Fruit fly (Drosophila melanogaster) whole organism, embryonic: ENCODE data around the gene Ddc.

ENCODE experiments used
- Adf1 ChIP-seq: fragments of 200-800 bp; sonication (Bioruptor generic); IDR thresholded peaks from 2 replicates; pipeline ENCODE4 v1.3.6; 2022; ENCODE audit warnings: missing biosample characterization, missing genetic modification characterization
- Awh ChIP-seq: fragments of 200-800 bp; sonication (Bioruptor generic); IDR thresholded peaks from 2 replicates; pipeline ENCODE4, ENCODE4 v1.3.6; 2022; ENCODE audit warnings: missing biosample characterization, missing genetic modification characterization
- Bgb ChIP-seq: fragments of 200-800 bp; sonication (Bioruptor generic); IDR thresholded peaks from 2 replicates; pipeline ENCODE4 v1.3.6; 2022; ENCODE audit warnings: missing biosample characterization, missing genetic modification characterization; ENCODE audit not compliant: partially characterized antibody
- CG10462 ChIP-seq: fragments of 200-800 bp; sonication (Bioruptor generic); optimal IDR thresholded peaks from 2 replicates; lab custom pipeline; 2016; ENCODE audit warnings: missing biosample characterization, missing genetic modification characterization
- CG11085 ChIP-seq: fragments of 200-800 bp; sonication (Bioruptor generic); IDR thresholded peaks from 2 replicates; pipeline ENCODE4 v1.3.6; 2022; ENCODE audit warnings: missing biosample characterization, missing genetic modification characterization
- CG12219 ChIP-seq: fragments of 200-800 bp; sonication (Bioruptor generic); optimal IDR thresholded peaks from 3 replicates; lab custom pipeline; 2018; ENCODE audit warnings: missing biosample characterization, mild to moderate bottlenecking, missing genetic modification characterization
- CG13287 ChIP-seq: fragments of 200-800 bp; sonication (Bioruptor generic); IDR thresholded peaks from 2 replicates; pipeline ENCODE4 v1.3.6; 2022; ENCODE audit warnings: missing biosample characterization, missing genetic modification characterization; ENCODE audit not compliant: partially characterized antibody
- CG17612 ChIP-seq: fragments of 200-800 bp; sonication (Bioruptor generic); IDR thresholded peaks from 2 replicates; pipeline ENCODE4 v1.3.6; 2022; ENCODE audit warnings: missing biosample characterization, missing genetic modification characterization
- CG18262 ChIP-seq: fragments of 200-800 bp; optimal IDR thresholded peaks from 3 replicates; lab custom pipeline; 2019; ENCODE audit warnings: missing biosample characterization, mild to moderate bottlenecking, missing genetic modification characterization, moderate library complexity
- CG2875 ChIP-seq: fragments of 200-800 bp; sonication (Bioruptor generic); optimal IDR thresholded peaks from 2 replicates; lab custom pipeline; 2017; ENCODE audit warnings: missing biosample characterization, mild to moderate bottlenecking, missing genetic modification characterization, missing genetic modification reagents
- CG3163 ChIP-seq: fragments of 200-800 bp; sonication (Bioruptor generic); optimal IDR thresholded peaks from 3 replicates; lab custom pipeline; 2016; ENCODE audit warnings: missing biosample characterization, missing genetic modification characterization
- CG32532 ChIP-seq: fragments of 200-800 bp; sonication (Bioruptor generic); IDR thresholded peaks from 2 replicates; pipeline ENCODE4 v1.3.6; 2022; ENCODE audit warnings: missing biosample characterization, missing genetic modification characterization
- CG34376 ChIP-seq: fragments of 200-800 bp; sonication (Bioruptor generic); optimal IDR thresholded peaks from 2 replicates; lab custom pipeline; 2018; ENCODE audit warnings: missing biosample characterization, mild to moderate bottlenecking, missing genetic modification characterization
- CG4820 ChIP-seq: fragments of 200-800 bp; sonication (Bioruptor generic); optimal IDR thresholded peaks from 3 replicates; lab custom pipeline; 2016; ENCODE audit warnings: missing biosample characterization, missing genetic modification characterization
- CG7786 ChIP-seq: fragments of 200-800 bp; sonication (Bioruptor generic); optimal IDR thresholded peaks from 2 replicates; lab custom pipeline; 2016; ENCODE audit warnings: missing biosample characterization, missing genetic modification characterization
- CG8089 ChIP-seq: fragments of 200-800 bp; sonication (Bioruptor generic); optimal IDR thresholded peaks from 3 replicates; lab custom pipeline; 2016; ENCODE audit warnings: missing biosample characterization, missing genetic modification characterization
- CG8290 ChIP-seq, 3 experiments: fragments of 200-800 bp; sonication (Bioruptor generic); optimal IDR thresholded peaks; 2 replicates each; lab custom pipeline; 2016 to 2019; ENCODE audit warnings: missing biosample characterization in 3 of 3, missing genetic modification characterization in 3 of 3, mild to moderate bottlenecking in 2 of 3, moderate library complexity in 1 of 3
- CG8944 ChIP-seq: fragments of 200-800 bp; sonication (Bioruptor generic); optimal IDR thresholded peaks from 3 replicates; lab custom pipeline; 2016; ENCODE audit warnings: missing biosample characterization, missing genetic modification characterization
- CG9727 ChIP-seq: fragments of 200-800 bp; sonication (Bioruptor generic); optimal IDR thresholded peaks from 3 replicates; lab custom pipeline; 2017; ENCODE audit warnings: missing biosample characterization, mild to moderate bottlenecking, missing genetic modification characterization
- Dll ChIP-seq: fragments of 200-800 bp; sonication (Bioruptor generic); IDR thresholded peaks from 4 replicates; pipeline ENCODE4 v1.3.6; 2022; ENCODE audit warnings: missing biosample characterization, missing genetic modification characterization; ENCODE audit not compliant: partially characterized antibody
- MBD-R2 ChIP-seq: fragments of 200-800 bp; sonication (Bioruptor generic); IDR thresholded peaks from 2 replicates; pipeline ENCODE4 v1.3.6; 2022; ENCODE audit warnings: missing biosample characterization, missing genetic modification characterization
- Nf-YA ChIP-seq: fragments of 200-800 bp; sonication (Bioruptor generic); IDR thresholded peaks from 2 replicates; pipeline ENCODE4 v1.3.6; 2022; ENCODE audit warnings: missing biosample characterization, missing genetic modification characterization
- NfI ChIP-seq: fragments of 200-800 bp; sonication (Bioruptor generic); optimal IDR thresholded peaks from 3 replicates; lab custom pipeline; 2018; ENCODE audit warnings: missing biosample characterization, mild to moderate bottlenecking, missing genetic modification characterization, moderate library complexity
- Rfx ChIP-seq: fragments of 200-800 bp; sonication (Bioruptor generic); IDR thresholded peaks from 2 replicates; pipeline ENCODE4 v1.3.6; 2022; ENCODE audit warnings: missing biosample characterization, missing genetic modification characterization
- Scr ChIP-seq: fragments of 200-800 bp; sonication (Bioruptor generic); IDR thresholded peaks from 2 replicates; pipeline ENCODE4 v1.3.6; 2022; ENCODE audit warnings: missing biosample characterization, missing genetic modification characterization; ENCODE audit not compliant: partially characterized antibody
- Sin3A ChIP-seq: fragments of >200 bp; optimal IDR thresholded peaks from 2 replicates; lab custom pipeline; 2018
- Sry-δ ChIP-seq: fragments of 200-800 bp; sonication (Bioruptor generic); optimal IDR thresholded peaks from 2 replicates; lab custom pipeline; 2016; ENCODE audit warnings: missing biosample characterization, missing genetic modification characterization
- Tbp ChIP-seq: fragments of >200 bp; optimal IDR thresholded peaks from 2 replicates; lab custom pipeline; 2018; ENCODE audit warnings: missing biosample characterization, missing genetic modification characterization
- Trl ChIP-seq, 3 experiments: fragments of >200 bp in 2 of 3; fragments of 200-800 bp in 1 of 3; sonication (Bioruptor generic) in 1 of 3; optimal IDR thresholded peaks; 2 replicates in 1 of 3; 3 replicates in 2 of 3; lab custom pipeline; 2016 to 2017; ENCODE audit warnings: missing biosample characterization in 1 of 3, missing genetic modification characterization in 1 of 3
- abd-A ChIP-seq: fragments of 200-800 bp; sonication (Bioruptor generic); optimal IDR thresholded peaks from 3 replicates; lab custom pipeline; 2019; ENCODE audit warnings: missing biosample characterization, mild to moderate bottlenecking, missing genetic modification characterization, moderate library complexity
- aop ChIP-seq: fragments of 200-800 bp; sonication (Bioruptor generic); IDR thresholded peaks from 2 replicates; pipeline ENCODE4 v1.3.6; 2022; ENCODE audit warnings: missing biosample characterization, missing genetic modification characterization
- ara ChIP-seq: fragments of 200-800 bp; sonication (Bioruptor generic); IDR thresholded peaks from 2 replicates; pipeline ENCODE4 v1.3.6; 2022; ENCODE audit warnings: missing biosample characterization, missing genetic modification characterization
- bcd ChIP-seq: fragments of 200-800 bp; sonication (Bioruptor generic); optimal IDR thresholded peaks from 2 replicates; lab custom pipeline; 2017; ENCODE audit warnings: missing biosample characterization, mild to moderate bottlenecking, missing genetic modification characterization
- chinmo ChIP-seq: fragments of 200-800 bp; sonication (Bioruptor generic); IDR thresholded peaks from 4 replicates; pipeline ENCODE4 v1.3.6; 2022; ENCODE audit warnings: missing biosample characterization, missing genetic modification characterization; ENCODE audit not compliant: partially characterized antibody
- ci ChIP-seq: fragments of 200-800 bp; sonication (Bioruptor generic); IDR thresholded peaks from 3 replicates; pipeline ENCODE4 v1.3.6; 2022; ENCODE audit warnings: missing biosample characterization, missing genetic modification characterization
- danr ChIP-seq: fragments of 200-800 bp; sonication (Bioruptor generic); IDR thresholded peaks from 2 replicates; pipeline ENCODE4 v1.3.6; 2022; ENCODE audit warnings: missing biosample characterization, missing genetic modification characterization
- dysf ChIP-seq: fragments of 200-800 bp; sonication (Bioruptor generic); IDR thresholded peaks from 3 replicates; pipeline ENCODE4 v1.3.6; 2022; ENCODE audit warnings: missing biosample characterization, missing genetic modification characterization
- fru ChIP-seq: fragments of >200 bp; optimal IDR thresholded peaks from 2 replicates; lab custom pipeline; 2017
- gt ChIP-seq: fragments of 200-800 bp; sonication (Bioruptor generic); IDR thresholded peaks from 2 replicates; pipeline ENCODE4 v1.3.6; 2022; ENCODE audit warnings: missing biosample characterization, missing genetic modification characterization
- jigr1 ChIP-seq: fragments of 200-800 bp; sonication (Bioruptor generic); IDR thresholded peaks from 3 replicates; pipeline ENCODE4 v1.3.6; 2022; ENCODE audit warnings: missing biosample characterization, missing genetic modification characterization
- lbe ChIP-seq: fragments of 200-800 bp; sonication (Bioruptor generic); optimal IDR thresholded peaks from 2 replicates; lab custom pipeline; 2016; ENCODE audit warnings: missing biosample characterization, mild to moderate bottlenecking, missing genetic modification characterization
- luna ChIP-seq: fragments of 200-800 bp; sonication (Bioruptor generic); optimal IDR thresholded peaks from 2 replicates; lab custom pipeline; 2016; ENCODE audit warnings: missing biosample characterization, missing genetic modification characterization
- nmo ChIP-seq: fragments of 200-800 bp; sonication (Bioruptor generic); optimal IDR thresholded peaks from 2 replicates; lab custom pipeline; 2018; ENCODE audit warnings: missing biosample characterization, mild to moderate bottlenecking, missing genetic modification characterization, moderate library complexity
- org-1 ChIP-seq: fragments of 200-800 bp; sonication (Bioruptor generic); optimal IDR thresholded peaks from 2 replicates; lab custom pipeline; 2017; ENCODE audit warnings: missing biosample characterization, missing genetic modification characterization
- pb ChIP-seq: fragments of 200-800 bp; sonication (Bioruptor generic); optimal IDR thresholded peaks from 3 replicates; lab custom pipeline; 2016; ENCODE audit warnings: missing biosample characterization, missing genetic modification characterization
- sc ChIP-seq, 3 experiments: fragments of >200 bp in 2 of 3; fragments of 200-800 bp in 1 of 3; sonication (Bioruptor generic) in 1 of 3; optimal IDR thresholded peaks; 2 replicates in 2 of 3; 3 replicates in 1 of 3; lab custom pipeline; 2017; ENCODE audit warnings: mild to moderate bottlenecking in 1 of 3, missing biosample characterization in 1 of 3, missing genetic modification characterization in 1 of 3, missing genetic modification reagents in 1 of 3

Ddc gene

DNA sequence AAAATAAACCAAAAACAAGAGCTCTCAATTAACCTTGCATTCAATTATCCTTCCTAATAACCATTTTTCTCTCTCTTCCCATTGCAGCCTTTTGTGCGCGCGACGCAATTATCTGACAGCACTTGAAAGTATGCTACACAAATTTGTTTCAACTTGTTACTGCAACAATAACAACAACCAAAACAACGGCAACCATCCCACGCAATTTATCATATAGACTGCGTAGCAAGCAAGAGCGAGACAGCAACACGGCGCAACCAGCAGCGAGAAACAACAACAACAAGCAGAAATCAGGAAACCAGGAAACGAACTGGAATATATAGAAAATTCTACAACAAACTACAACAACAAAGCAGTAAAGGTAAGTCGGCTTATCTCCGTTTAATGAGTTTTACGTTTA lies 45.9 kb upstream of the Ddc start (continued):
- peak; percentile 6; the same call in 1 of the 2 replicates for TF ChIP-seq CG17612 (GFP tag; lab: Robert Waterston, UW)

DNA sequence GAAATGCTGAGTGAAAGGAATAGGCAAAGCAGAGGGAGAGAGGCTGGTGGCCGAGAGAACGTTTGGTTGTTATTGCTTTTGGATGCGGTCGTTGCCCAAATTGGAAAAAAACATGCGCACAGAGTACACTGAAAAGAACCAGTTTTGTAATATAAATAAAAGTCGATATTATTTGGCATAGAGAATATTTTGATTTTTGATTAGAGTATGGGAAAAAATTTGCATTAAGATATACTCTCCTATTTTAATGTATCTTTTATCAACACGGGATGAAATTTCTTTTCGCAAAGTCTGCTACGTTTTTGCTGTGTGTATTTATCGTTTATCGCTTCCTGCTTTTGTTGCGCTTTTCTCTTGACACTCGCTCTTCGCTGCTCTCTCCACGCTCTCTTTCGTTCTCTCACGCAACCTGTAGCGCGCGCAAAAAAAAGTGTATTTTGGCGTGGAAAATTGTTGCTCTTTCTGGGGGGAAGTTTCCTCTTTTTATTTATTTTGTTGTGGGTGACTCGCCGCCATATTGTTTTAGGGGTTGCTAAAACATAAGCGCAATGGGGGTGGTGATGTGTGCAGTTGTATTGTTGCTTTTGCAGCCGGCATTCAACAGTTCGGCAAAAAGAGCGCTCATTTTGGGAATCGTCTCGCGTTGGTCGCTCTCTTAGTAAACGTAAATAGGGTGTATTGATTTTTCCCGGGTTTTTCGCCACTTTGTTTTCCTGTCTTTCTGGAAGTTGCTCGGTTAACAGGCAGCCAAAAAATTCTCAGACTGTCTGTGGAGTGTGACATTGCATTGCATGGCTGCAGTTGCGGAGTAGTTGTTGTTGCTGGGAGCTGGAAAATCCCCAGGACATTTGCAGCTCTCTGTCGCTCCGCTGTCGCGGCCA lies 45.1 kb upstream of the Ddc start:
- TF ChIP-seq Sin3A (no peak), CG11085 (GFP tag; lab: Robert Waterston, UW) (peak; percentile 93), aop (peak; percentile 90), gt (GFP tag; lab: Robert Waterston, UW) (peak; percentile 91), ci (GFP tag; lab: Robert Waterston, UW) (peak; percentile 99), dysf (GFP tag; lab: Robert Waterston, UW) (peak; percentile 98), Rfx (GFP tag; lab: Robert Waterston, UW) (peak; percentile 97), CG3163 (GFP tag; lab: Kevin White, UChicago) (peak; percentile 81), NfI (GFP tag; lab: Kevin White, UChicago) (peak; percentile 93), Bgb (GFP tag; lab: Robert Waterston, UW) (no peak), jigr1 (GFP tag; lab: Robert Waterston, UW) (peak; percentile 94), Awh (GFP tag; lab: Robert Waterston, UW) (peak; percentile 98), ara (peak; percentile 98), abd-A (peak; percentile 97), CG13287 (GFP tag; lab: Robert Waterston, UW) (peak; percentile 7; the same call in 1 of the 2 replicates), CG8089 (GFP tag; lab: Kevin White, UChicago) (peak; percentile 89), CG8944 (peak; percentile 91), CG8290 (GFP tag; optimal IDR thresholded peaks at IDR 0.05; lab: Kevin White, UChicago) (peak; percentile 95), CG8290 (tag; optimal IDR thresholded peaks at IDR 0.05; lab: Kevin White, UChicago) (peak; percentile 70 to 83), bcd (GFP tag; lab: Kevin White, UChicago) (peak; percentile 96), Tbp (no peak), CG12219 (peak; percentile 96), chinmo (GFP tag; lab: Robert Waterston, UW) (0 out of 4 replicates have a peak, but pooled peaks have one; percentile 63), Sry-δ (peak; percentile 68), CG4820 (GFP tag; lab: Kevin White, UChicago) (peak; percentile 94), CG34376 (GFP tag; lab: Kevin White, UChicago) (peak; percentile 91), lbe (GFP tag; lab: Kevin White, UChicago) (peak; percentile 81), CG9727 (peak; percentile 96), Scr (no peak), CG7786 (GFP tag; lab: Kevin White, UChicago) (peak; percentile 89), Nf-YA (GFP tag; lab: Robert Waterston, UW) (peak; percentile 94), CG2875 (peak; percentile 98), danr (GFP tag; lab: Robert Waterston, UW) (peak; percentile 94), Trl (optimal IDR thresholded peaks at IDR 0.05; lab: Kevin White, UChicago) (peak; percentile 82 to 95), Trl (GFP tag; optimal IDR thresholded peaks at IDR 0.05; lab: Kevin White, UChicago) (peak; percentile 97), CG10462 (peak; percentile 96), MBD-R2 (GFP tag; lab: Robert Waterston, UW) (peak; percentile 78; the same call in 1 of the 2 replicates), CG32532 (GFP tag; lab: Robert Waterston, UW) (peak; percentile 98), CG18262 (tag; lab: Kevin White, UChicago) (peak; percentile 98), org-1 (GFP tag; lab: Kevin White, UChicago) (peak; percentile 95), Dll (peak; percentile 17; the same call in 1 of the 4 replicates), sc (optimal IDR thresholded peaks at IDR 0.05; lab: Kevin White, UChicago) (no peak), sc (GFP tag; optimal IDR thresholded peaks at IDR 0.05; lab: Kevin White, UChicago) (peak; percentile 91), fru (lab: Kevin White, UChicago) (no peak), pb (GFP tag; lab: Kevin White, UChicago) (peak; percentile 91), nmo (GFP tag; lab: Kevin White, UChicago) (peak; percentile 97), Adf1 (peak; percentile 73), luna (GFP tag; lab: Kevin White, UChicago) (peak; percentile 96)
